Worm (Caenorhabditis elegans): ENCODE data around the gene F48C5.2.

ce11 chrX:11409457-11409856 is 44.7 kb downstream of the F48C5.2 start:
- TF ChIP-seq hlh-13 (GFP tag; optimal IDR thresholded peaks at IDR 0.05) (no peak), C38D4.7 (GFP tag; optimal IDR thresholded peaks at IDR 0.05) (no peak), unc-86 (tag; optimal IDR thresholded peaks at IDR 0.05) (no peak), hlh-6 (tag; optimal IDR thresholded peaks at IDR 0.05) (no peak), nhr-11 (tag; optimal IDR thresholded peaks at IDR 0.05) (no peak)

All from whole organism, late embryonic.